Worm (Caenorhabditis elegans): ENCODE data around the gene C49C8.5.

- TF ChIP-seq mdl-1 (tag; optimal IDR thresholded peaks at IDR 0.05) = no peak
- no peak for TF ChIP-seq fkh-10 (GFP tag; optimal IDR thresholded peaks at IDR 0.05)
- TF ChIP-seq nhr-237 (tag; optimal IDR thresholded peaks at IDR 0.05) = no peak
- TF ChIP-seq nhr-42 (GFP tag; IDR thresholded peaks at IDR 0.05) = no peak
- TF ChIP-seq lin-39 (tag; optimal IDR thresholded peaks at IDR 0.05) = no peak
- TF ChIP-seq unc-62 (GFP tag; optimal IDR thresholded peaks at IDR 0.05 in 1 of 2) = no peak
- no peak for TF ChIP-seq unc-62 (tag; optimal IDR thresholded peaks at IDR 0.05)
- no peak for TF ChIP-seq unc-130 (GFP tag; optimal IDR thresholded peaks at IDR 0.05)
- TF ChIP-seq egl-43 (GFP tag; IDR thresholded peaks at IDR 0.05) = no peak
- TF ChIP-seq ama-1 (optimal IDR thresholded peaks at IDR 0.05) = no peak
Measured at ce11 chrIV:8631033-8631432, 22.4 kb downstream of the C49C8.5 start, which contains the start of gene dgk-4.
